Fruit fly (Drosophila melanogaster) whole organism, embryonic: ENCODE measurements around the gene Atg2.

Experiments used
- Aef1 ChIP-seq: fragments of 200-800 bp; sonication (Bioruptor generic); IDR thresholded peaks from 3 replicates; pipeline ENCODE4 v1.3.6; 2022; ENCODE audit warnings: missing biosample characterization, missing genetic modification characterization
- C15 ChIP-seq: fragments of 200-800 bp; sonication (Bioruptor generic); IDR thresholded peaks from 3 replicates; pipeline ENCODE4 v1.3.6; 2022; ENCODE audit warnings: missing biosample characterization, missing genetic modification characterization
- CG10267 ChIP-seq: fragments of 200-800 bp; sonication (Bioruptor generic); optimal IDR thresholded peaks from 2 replicates; lab custom pipeline; 2018; ENCODE audit warnings: missing biosample characterization, mild to moderate bottlenecking, missing genetic modification characterization, moderate library complexity
- CG10431 ChIP-seq: fragments of 200-800 bp; sonication (Bioruptor generic); optimal IDR thresholded peaks from 3 replicates; lab custom pipeline; 2018; ENCODE audit warnings: missing biosample characterization, mild to moderate bottlenecking, missing genetic modification characterization
- CG10543 ChIP-seq: fragments of 200-800 bp; sonication (Bioruptor generic); optimal IDR thresholded peaks from 3 replicates; lab custom pipeline; 2017; ENCODE audit warnings: missing biosample characterization, mild to moderate bottlenecking, missing genetic modification characterization, moderate library complexity
- CG13624 ChIP-seq: fragments of 200-800 bp; sonication (Bioruptor generic); optimal IDR thresholded peaks from 2 replicates; lab custom pipeline; 2016; ENCODE audit warnings: missing biosample characterization, missing genetic modification characterization
- CG14710 ChIP-seq: fragments of 200-800 bp; sonication (Bioruptor generic); optimal IDR thresholded peaks from 3 replicates; lab custom pipeline; 2019; ENCODE audit warnings: missing biosample characterization, mild to moderate bottlenecking, missing genetic modification characterization, moderate library complexity
- CG14965 ChIP-seq: fragments of 200-800 bp; sonication (Bioruptor generic); optimal IDR thresholded peaks from 2 replicates; lab custom pipeline; 2016; ENCODE audit warnings: missing biosample characterization, missing genetic modification characterization, borderline replicate concordance
- CG1647 ChIP-seq: fragments of 200-800 bp; sonication (Bioruptor generic); optimal IDR thresholded peaks from 3 replicates; lab custom pipeline; 2016; ENCODE audit warnings: missing biosample characterization, missing genetic modification characterization
- CG17802 ChIP-seq: fragments of 200-800 bp; sonication (Bioruptor generic); optimal IDR thresholded peaks from 2 replicates; lab custom pipeline; 2018; ENCODE audit warnings: missing biosample characterization, mild to moderate bottlenecking, missing genetic modification characterization, moderate library complexity
- CG1792 ChIP-seq: fragments of 200-800 bp; sonication (Bioruptor generic); optimal IDR thresholded peaks from 2 replicates; lab custom pipeline; 2016; ENCODE audit warnings: missing biosample characterization, missing genetic modification characterization
- CG18011 ChIP-seq: fragments of 200-800 bp; sonication (Bioruptor generic); optimal IDR thresholded peaks from 2 replicates; lab custom pipeline; 2017; ENCODE audit warnings: missing biosample characterization, missing genetic modification characterization, mild to moderate bottlenecking, moderate library complexity, missing genotype
- CG18476 ChIP-seq: fragments of 200-800 bp; sonication (Bioruptor generic); optimal IDR thresholded peaks from 2 replicates; lab custom pipeline; 2016; ENCODE audit warnings: missing biosample characterization, mild to moderate bottlenecking, missing genetic modification characterization
- CG30020 ChIP-seq: fragments of 200-800 bp; optimal IDR thresholded peaks from 2 replicates; lab custom pipeline; 2019; ENCODE audit warnings: missing biosample characterization, mild to moderate bottlenecking, missing genetic modification characterization, moderate library complexity
- CG30403 ChIP-seq: fragments of 200-800 bp; sonication (Bioruptor generic); optimal IDR thresholded peaks from 3 replicates; lab custom pipeline; 2016; ENCODE audit warnings: missing biosample characterization, missing genetic modification characterization
- CG31224 ChIP-seq: fragments of 200-800 bp; sonication (Bioruptor generic); IDR thresholded peaks from 2 replicates; pipeline ENCODE4 v1.3.6; 2022; ENCODE audit warnings: missing biosample characterization, missing genetic modification characterization
- CG31441 ChIP-seq: fragments of 200-800 bp; sonication (Bioruptor generic); IDR thresholded peaks from 2 replicates; pipeline ENCODE4 v1.3.6; 2022; ENCODE audit warnings: missing biosample characterization, missing genetic modification characterization
- CG32767 ChIP-seq: fragments of 200-800 bp; sonication (Bioruptor generic); IDR thresholded peaks from 2 replicates; pipeline ENCODE4 v1.3.6; 2022; ENCODE audit warnings: missing biosample characterization, missing genetic modification characterization
- CG34422 ChIP-seq: fragments of 200-800 bp; sonication (Bioruptor generic); IDR thresholded peaks from 3 replicates; pipeline ENCODE4 v1.3.6; 2022; ENCODE audit warnings: missing biosample characterization, missing genetic modification characterization
- CG3847 ChIP-seq: fragments of 200-800 bp; sonication (Bioruptor generic); IDR thresholded peaks from 2 replicates; pipeline ENCODE4 v1.3.6; 2022; ENCODE audit warnings: missing biosample characterization, missing genetic modification characterization
- CG4404 ChIP-seq: fragments of 200-800 bp; sonication (Bioruptor generic); IDR thresholded peaks from 2 replicates; pipeline ENCODE4 v1.3.6; 2022; ENCODE audit warnings: missing biosample characterization, missing genetic modification characterization
- CG4730 ChIP-seq: fragments of 200-800 bp; sonication (Bioruptor generic); IDR thresholded peaks from 2 replicates; pipeline ENCODE4 v1.3.6; 2022; ENCODE audit warnings: missing biosample characterization, missing genetic modification characterization
- CG5953 ChIP-seq: fragments of 200-800 bp; sonication (Bioruptor generic); IDR thresholded peaks from 2 replicates; pipeline ENCODE4 v1.3.6; 2022; ENCODE audit warnings: missing biosample characterization, missing genetic modification characterization
- CG7963 ChIP-seq: fragments of 200-800 bp; sonication (Bioruptor generic); IDR thresholded peaks from 3 replicates; pipeline ENCODE4 v1.3.6; 2022; ENCODE audit warnings: missing biosample characterization, missing genetic modification characterization; ENCODE audit not compliant: partially characterized antibody
- CG8924 ChIP-seq: fragments of 200-800 bp; optimal IDR thresholded peaks from 3 replicates; lab custom pipeline; 2019; ENCODE audit warnings: missing biosample characterization, mild to moderate bottlenecking, missing genetic modification characterization, moderate library complexity
- E2f1 ChIP-seq: fragments of 200-800 bp; sonication (Bioruptor generic); IDR thresholded peaks from 2 replicates; pipeline ENCODE4 v1.3.6; 2022; ENCODE audit warnings: missing biosample characterization, missing genetic modification characterization
- Eip74EF ChIP-seq, 2 experiments: fragments of 200-800 bp in 1 of 2; fragments of >200 bp in 1 of 2; sonication (Bioruptor generic) in 1 of 2; optimal IDR thresholded peaks; 2 replicates each; lab custom pipeline; 2017 to 2019; ENCODE audit warnings: missing biosample characterization in 2 of 2, missing genetic modification characterization in 2 of 2, mild to moderate bottlenecking in 1 of 2, moderate library complexity in 1 of 2
- GATAe ChIP-seq: fragments of 200-800 bp; sonication (Bioruptor generic); conservative IDR thresholded peaks from 2 replicates; pipeline ENCODE4 v1.3.6; 2022; ENCODE audit warnings: missing biosample characterization, missing genetic modification characterization
- H15 ChIP-seq: fragments of 200-800 bp; sonication (Bioruptor generic); IDR thresholded peaks from 3 replicates; pipeline ENCODE4 v1.3.6; 2022; ENCODE audit warnings: missing biosample characterization, missing genetic modification characterization
- HLH4C ChIP-seq: fragments of 200-800 bp; sonication (Bioruptor generic); IDR thresholded peaks from 3 replicates; pipeline ENCODE4 v1.3.6; 2022; ENCODE audit warnings: missing biosample characterization, missing genetic modification characterization; ENCODE audit not compliant: partially characterized antibody
- HLHmδ ChIP-seq: fragments of 200-800 bp; sonication (Bioruptor generic); optimal IDR thresholded peaks from 2 replicates; lab custom pipeline; 2018; ENCODE audit warnings: missing biosample characterization, mild to moderate bottlenecking, missing genetic modification characterization, moderate library complexity
- Hand ChIP-seq: fragments of 200-800 bp; sonication (Bioruptor generic); optimal IDR thresholded peaks from 2 replicates; lab custom pipeline; 2017; ENCODE audit warnings: mild to moderate bottlenecking, missing biosample characterization, missing genetic modification reagents, missing genetic modification characterization
- MBD-R2 ChIP-seq: fragments of 200-800 bp; sonication (Bioruptor generic); IDR thresholded peaks from 2 replicates; pipeline ENCODE4 v1.3.6; 2022; ENCODE audit warnings: missing biosample characterization, missing genetic modification characterization
- Oli ChIP-seq: fragments of 200-800 bp; sonication (Bioruptor generic); optimal IDR thresholded peaks from 2 replicates; lab custom pipeline; 2018; ENCODE audit warnings: missing biosample characterization, mild to moderate bottlenecking, missing genetic modification characterization, moderate library complexity
- Six4 ChIP-seq: fragments of 200-800 bp; sonication (Bioruptor generic); optimal IDR thresholded peaks from 2 replicates; lab custom pipeline; 2016; ENCODE audit warnings: missing biosample characterization, missing genetic modification characterization
- Spps ChIP-seq: fragments of 200-800 bp; sonication (Bioruptor generic); optimal IDR thresholded peaks from 2 replicates; lab custom pipeline; 2018; ENCODE audit warnings: missing biosample characterization, mild to moderate bottlenecking, missing genetic modification characterization
- aop ChIP-seq: fragments of 200-800 bp; sonication (Bioruptor generic); IDR thresholded peaks from 2 replicates; pipeline ENCODE4 v1.3.6; 2022; ENCODE audit warnings: missing biosample characterization, missing genetic modification characterization
- dmrt99B ChIP-seq: fragments of 200-800 bp; sonication (Bioruptor generic); optimal IDR thresholded peaks from 2 replicates; lab custom pipeline; 2018; ENCODE audit warnings: missing biosample characterization, mild to moderate bottlenecking, missing genetic modification characterization, moderate library complexity
- dysf ChIP-seq: fragments of 200-800 bp; sonication (Bioruptor generic); IDR thresholded peaks from 3 replicates; pipeline ENCODE4 v1.3.6; 2022; ENCODE audit warnings: missing biosample characterization, missing genetic modification characterization
- fd64A ChIP-seq: fragments of 200-800 bp; sonication (Bioruptor generic); optimal IDR thresholded peaks from 3 replicates; lab custom pipeline; 2018; ENCODE audit warnings: missing biosample characterization, mild to moderate bottlenecking, missing genetic modification characterization
- gcm2 ChIP-seq: fragments of 200-800 bp; sonication (Bioruptor generic); optimal IDR thresholded peaks from 2 replicates; lab custom pipeline; 2016; ENCODE audit warnings: missing biosample characterization, missing genetic modification characterization
- h ChIP-seq: fragments of >200 bp; optimal IDR thresholded peaks from 2 replicates; lab custom pipeline; 2017
- jing ChIP-seq: fragments of 200-800 bp; sonication (Bioruptor generic); optimal IDR thresholded peaks from 2 replicates; lab custom pipeline; 2018; ENCODE audit warnings: missing biosample characterization, mild to moderate bottlenecking, missing genetic modification characterization
- kah ChIP-seq: fragments of 200-800 bp; sonication (Bioruptor generic); optimal IDR thresholded peaks from 2 replicates; lab custom pipeline; 2018; ENCODE audit warnings: missing biosample characterization, mild to moderate bottlenecking, missing genetic modification characterization
- lbe ChIP-seq: fragments of 200-800 bp; sonication (Bioruptor generic); optimal IDR thresholded peaks from 2 replicates; lab custom pipeline; 2016; ENCODE audit warnings: missing biosample characterization, mild to moderate bottlenecking, missing genetic modification characterization
- mirr ChIP-seq: fragments of 200-800 bp; sonication (Bioruptor generic); optimal IDR thresholded peaks from 3 replicates; lab custom pipeline; 2018; ENCODE audit warnings: missing biosample characterization, mild to moderate bottlenecking, missing genetic modification characterization
- nerfin-2 ChIP-seq: fragments of 200-800 bp; sonication (Bioruptor generic); IDR thresholded peaks from 2 replicates; pipeline ENCODE4 v1.3.6; 2022; ENCODE audit warnings: missing biosample characterization, missing genetic modification characterization; ENCODE audit not compliant: partially characterized antibody
- sens ChIP-seq: fragments of 200-800 bp; sonication (Bioruptor generic); peaks from one replicate; lab custom pipeline; 2016; ENCODE audit warnings: missing biosample characterization, missing genetic modification characterization
- sim ChIP-seq: fragments of 200-800 bp; sonication (Bioruptor generic); IDR thresholded peaks from 2 replicates; pipeline ENCODE4 v1.3.6; 2022; ENCODE audit warnings: missing biosample characterization, missing genetic modification characterization
- sima ChIP-seq: fragments of 200-800 bp; sonication (Bioruptor generic); optimal IDR thresholded peaks from 2 replicates; lab custom pipeline; 2016; ENCODE audit warnings: missing biosample characterization, missing genetic modification characterization
- sisA ChIP-seq: fragments of 200-800 bp; sonication (Bioruptor generic); IDR thresholded peaks from 2 replicates; pipeline ENCODE4 v1.3.6; 2022; ENCODE audit warnings: missing biosample characterization, missing genetic modification characterization
- slou ChIP-seq: fragments of 200-800 bp; sonication (Bioruptor generic); optimal IDR thresholded peaks from 3 replicates; lab custom pipeline; 2016; ENCODE audit warnings: missing biosample characterization, missing genetic modification characterization

The Atg2 gene

dm6 chr3L:2808278-2808892, 34.2 kb downstream of the Atg2 start (continued):
- TF ChIP-seq CG1647 (no peak), CG30020 (no peak), MBD-R2 (GFP tag; lab: Robert Waterston, UW) (no peak), E2f1 (GFP tag; lab: Robert Waterston, UW) (no peak), CG34422 (GFP tag; lab: Robert Waterston, UW) (no peak), CG30403 (GFP tag; lab: Kevin White, UChicago) (peak; percentile 2), sima (GFP tag; lab: Kevin White, UChicago) (no peak), CG14965 (no peak), CG10267 (tag; lab: Kevin White, UChicago) (no peak), HLH4C (no peak), CG32767 (GFP tag; lab: Robert Waterston, UW) (no peak), nerfin-2 (GFP tag; lab: Robert Waterston, UW) (no peak), GATAe (GFP tag; lab: Robert Waterston, UW) (no peak), fd64A (GFP tag; lab: Kevin White, UChicago) (no peak), Aef1 (no peak), Spps (no peak), CG13624 (GFP tag; lab: Kevin White, UChicago) (no peak), H15 (GFP tag; lab: Robert Waterston, UW) (no peak), dysf (GFP tag; lab: Robert Waterston, UW) (peak; percentile 11; the same call in 1 of the 3 replicates), gcm2 (no peak), CG4730 (no peak), kah (GFP tag; lab: Kevin White, UChicago) (no peak), CG18011 (no peak), h (no peak), aop (GFP tag; lab: Robert Waterston, UW) (no peak), CG31224 (no peak), Six4 (GFP tag; lab: Kevin White, UChicago) (no peak), sisA (no peak), lbe (peak; percentile 22), Eip74EF (GFP tag; optimal IDR thresholded peaks at IDR 0.05; lab: Kevin White, UChicago) (no peak), mirr (GFP tag; lab: Kevin White, UChicago) (no peak), slou (GFP tag; lab: Kevin White, UChicago) (no peak), jing (GFP tag; lab: Kevin White, UChicago) (no peak), CG1792 (GFP tag; lab: Kevin White, UChicago) (no peak), CG10431 (GFP tag; lab: Kevin White, UChicago) (no peak), CG7963 (no peak), CG18476 (GFP tag; lab: Kevin White, UChicago) (no peak), CG5953 (GFP tag; lab: Robert Waterston, UW) (no peak), Oli (tag; lab: Kevin White, UChicago) (no peak), CG31441 (GFP tag; lab: Robert Waterston, UW) (no peak), HLHmδ (no peak), dmrt99B (no peak), CG14710 (tag; lab: Kevin White, UChicago) (no peak), CG8924 (tag; lab: Kevin White, UChicago) (no peak), CG17802 (no peak), sens (GFP tag; lab: Kevin White, UChicago) (peak; percentile 57), sim (GFP tag; lab: Robert Waterston, UW) (no peak), CG3847 (no peak), CG4404 (GFP tag; lab: Robert Waterston, UW) (no peak), CG10543 (GFP tag; lab: Kevin White, UChicago) (no peak), C15 (GFP tag; lab: Robert Waterston, UW) (no peak), Hand (GFP tag; lab: Kevin White, UChicago) (no peak)
